Worm (Caenorhabditis elegans) whole organism, L4 larva: Measurements from ENCODE around the gene H35N09.2.

Source experiments
- F26F4.8 ChIP-seq: fragments of 200-800 bp; sonication (Bioruptor generic); conservative IDR thresholded peaks from 2 replicates; pipeline ENCODE4 v1.3.6; 2022; ENCODE audit warnings: missing genetic modification characterization, missing compliant biosample characterization
- F49E8.2 ChIP-seq: sonication (generic microtip); optimal IDR thresholded peaks from 2 replicates; lab custom pipeline; 2016; ENCODE audit warnings: missing compliant biosample characterization, mild to moderate bottlenecking, missing genetic modification characterization, borderline replicate concordance
- R02D3.7 ChIP-seq: fragments of 150-350 bp; sonication (generic microtip); optimal IDR thresholded peaks from 3 replicates; lab custom pipeline; 2014; ENCODE audit warnings: missing biosample characterization, missing genetic modification characterization
- Y48G9A.11 ChIP-seq: fragments of 200-800 bp; sonication (Bioruptor generic); IDR thresholded peaks from 2 replicates; pipeline ENCODE4 v1.3.6; 2022; ENCODE audit warnings: missing genetic modification reagents, missing genetic modification characterization, missing compliant biosample characterization
- Y75B8A.6 ChIP-seq: fragments of 200-800 bp; sonication (Bioruptor generic); IDR thresholded peaks from 2 replicates; pipeline ENCODE4 v1.3.6; 2022; ENCODE audit warnings: missing genetic modification reagents, missing genetic modification characterization, missing compliant biosample characterization
- ZK337.2 ChIP-seq: fragments of 200-800 bp; sonication (Bioruptor generic); IDR thresholded peaks from 2 replicates; pipeline ENCODE4 v1.3.6; 2022; ENCODE audit warnings: missing genetic modification reagents, missing genetic modification characterization, missing compliant biosample characterization
- aha-1 ChIP-seq: fragments of 150-350 bp; peaks from one replicate; lab custom pipeline; 2014; ENCODE audit warnings: missing biosample characterization, missing genetic modification characterization
- arid-1 ChIP-seq: fragments of 200-800 bp; sonication (Bioruptor generic); conservative IDR thresholded peaks from 2 replicates; pipeline ENCODE4 v1.3.6; 2022; ENCODE audit warnings: missing genetic modification reagents, missing genetic modification characterization, missing compliant biosample characterization
- ceh-28 ChIP-seq: fragments of 150-350 bp; optimal IDR thresholded peaks from 2 replicates; lab custom pipeline; 2014; ENCODE audit warnings: missing biosample characterization, missing genetic modification reagents, missing genetic modification characterization
- ceh-44 ChIP-seq: fragments of 200-800 bp; sonication (Bioruptor generic); IDR thresholded peaks from 2 replicates; pipeline ENCODE4 v1.3.6; 2022; ENCODE audit warnings: missing genetic modification reagents, missing genetic modification characterization, missing compliant biosample characterization
- ces-1 ChIP-seq: fragments of 150-350 bp; sonication (generic microtip); optimal IDR thresholded peaks from 4 replicates; lab custom pipeline; 2014; ENCODE audit warnings: missing biosample characterization, missing genetic modification reagents, missing genetic modification characterization
- ctbp-1 ChIP-seq: fragments of 200-800 bp; sonication (Bioruptor generic); IDR thresholded peaks from 2 replicates; pipeline ENCODE4 v1.3.6; 2022; ENCODE audit warnings: missing genetic modification reagents, missing genetic modification characterization, missing compliant biosample characterization
- daf-12 ChIP-seq: fragments of 150-350 bp; optimal IDR thresholded peaks from 2 replicates; lab custom pipeline; 2014; ENCODE audit warnings: missing biosample characterization, missing genetic modification reagents, missing genetic modification characterization
- daf-16 ChIP-seq, 3 experiments: sonication (generic microtip); optimal IDR thresholded peaks; 2 replicates each; lab custom pipeline; 2016 to 2017; ENCODE audit warnings: missing genetic modification characterization in 3 of 3, missing genetic modification reagents in 3 of 3, mild to moderate bottlenecking in 2 of 3, missing compliant biosample characterization in 2 of 3, missing biosample characterization in 1 of 3, moderate library complexity in 1 of 3
- daf-8 ChIP-seq: fragments of 200-800 bp; sonication (Bioruptor generic); IDR thresholded peaks from 2 replicates; pipeline ENCODE4 v1.3.6; 2022; ENCODE audit warnings: missing genetic modification characterization, missing compliant biosample characterization
- dmd-6 ChIP-seq: fragments of 200-800 bp; sonication (Bioruptor generic); IDR thresholded peaks from 2 replicates; pipeline ENCODE4 v1.3.6; 2022; ENCODE audit warnings: missing genetic modification reagents, missing genetic modification characterization, missing compliant biosample characterization
- dmd-8 ChIP-seq: fragments of 200-800 bp; sonication (Bioruptor generic); IDR thresholded peaks from 2 replicates; pipeline ENCODE4 v1.3.6; 2022; ENCODE audit warnings: missing genetic modification characterization, missing compliant biosample characterization
- dmd-9 ChIP-seq: fragments of 200-800 bp; sonication (Bioruptor generic); IDR thresholded peaks from 2 replicates; pipeline ENCODE4 v1.3.6; 2022; ENCODE audit warnings: missing genetic modification reagents, missing genetic modification characterization, missing compliant biosample characterization
- dpl-1 ChIP-seq: fragments of 150-350 bp; optimal IDR thresholded peaks from 2 replicates; lab custom pipeline; 2014; ENCODE audit warnings: missing biosample characterization, missing genetic modification reagents, missing genetic modification characterization
- duxl-1 ChIP-seq: sonication (generic microtip); optimal IDR thresholded peaks from 2 replicates; lab custom pipeline; 2016; ENCODE audit warnings: mild to moderate bottlenecking, missing genetic modification characterization, moderate library complexity, missing compliant biosample characterization; ENCODE audit not compliant: poor library complexity
- dve-1 ChIP-seq: sonication (generic microtip); optimal IDR thresholded peaks from 2 replicates; lab custom pipeline; 2017; ENCODE audit warnings: antibody characterized with exemption, mild to moderate bottlenecking, missing genetic modification characterization, missing compliant biosample characterization; ENCODE audit not compliant: insufficient read depth
- egl-43 ChIP-seq: fragments of 200-800 bp; sonication (Bioruptor generic); IDR thresholded peaks from 2 replicates; pipeline ENCODE4 v1.3.6; 2022; ENCODE audit warnings: missing genetic modification reagents, missing genetic modification characterization, missing compliant biosample characterization
- hif-1 ChIP-seq, 2 experiments: sonication (generic microtip); optimal IDR thresholded peaks; 2 replicates each; lab custom pipeline; 2016 to 2017; ENCODE audit warnings: missing compliant biosample characterization in 2 of 2, missing genetic modification characterization in 2 of 2, missing genetic modification reagents in 2 of 2, missing genotype in 2 of 2, mild to moderate bottlenecking in 1 of 2
- hlh-11 ChIP-seq: fragments of 200-800 bp; sonication (Bioruptor generic); optimal IDR thresholded peaks from 2 replicates; lab custom pipeline; 2018; ENCODE audit warnings: mild to moderate bottlenecking, missing genetic modification characterization, missing compliant biosample characterization
- hmg-1.1 ChIP-seq: fragments of 200-800 bp; sonication (Bioruptor generic); IDR thresholded peaks from 2 replicates; pipeline ENCODE4 v1.3.6; 2022; ENCODE audit warnings: missing genetic modification reagents, missing genetic modification characterization, missing compliant biosample characterization
- lim-7 ChIP-seq: fragments of 200-800 bp; sonication (Bioruptor generic); IDR thresholded peaks from 2 replicates; pipeline ENCODE4 v1.3.6; 2022; ENCODE audit warnings: missing genetic modification characterization, missing compliant biosample characterization
- lin-38 ChIP-seq: fragments of 200-800 bp; sonication (Bioruptor generic); IDR thresholded peaks from 2 replicates; pipeline ENCODE4 v1.3.6; 2022; ENCODE audit warnings: missing genetic modification reagents, missing genetic modification characterization, missing compliant biosample characterization
- lir-3 ChIP-seq: sonication (generic microtip); optimal IDR thresholded peaks from 2 replicates; lab custom pipeline; 2016; ENCODE audit warnings: mild to moderate bottlenecking, missing genetic modification characterization, missing compliant biosample characterization
- lsy-2 ChIP-seq, 2 experiments: fragments of 150-350 bp in 1 of 2; sonication (generic microtip) in 1 of 2; optimal IDR thresholded peaks; 2 replicates each; lab custom pipeline; 2014 to 2017; ENCODE audit warnings: missing biosample characterization in 2 of 2, missing genetic modification characterization in 2 of 2
- madf-5 ChIP-seq, 2 experiments: fragments of 200-800 bp; sonication (Bioruptor generic); IDR thresholded peaks; 2 replicates each; pipeline ENCODE4 v1.3.6; 2022; ENCODE audit warnings: missing compliant biosample characterization in 2 of 2, missing genetic modification characterization in 2 of 2
- mdl-1 ChIP-seq, 2 experiments: fragments of 150-350 bp in 1 of 2; sonication (generic microtip) in 1 of 2; optimal IDR thresholded peaks; 2 replicates each; lab custom pipeline; 2014 to 2017; ENCODE audit warnings: missing biosample characterization in 2 of 2, missing genetic modification characterization in 2 of 2
- mep-1 ChIP-seq: fragments of 150-350 bp; sonication (generic microtip); optimal IDR thresholded peaks from 3 replicates; lab custom pipeline; 2014; ENCODE audit warnings: missing biosample characterization, missing genetic modification characterization
- mes-2 ChIP-seq: sonication (generic microtip); optimal IDR thresholded peaks from 2 replicates; lab custom pipeline; 2016; ENCODE audit warnings: missing genotype, mild to moderate bottlenecking, missing genetic modification characterization, missing compliant biosample characterization; ENCODE audit not compliant: poor library complexity, severe bottlenecking
- mxl-2 ChIP-seq: fragments of 200-800 bp; sonication (Bioruptor generic); conservative IDR thresholded peaks from 2 replicates; pipeline ENCODE4 v1.3.6; 2022; ENCODE audit warnings: missing genetic modification reagents, missing genetic modification characterization, missing compliant biosample characterization
- nhr-28 ChIP-seq: fragments of 150-350 bp; optimal IDR thresholded peaks from 2 replicates; lab custom pipeline; 2014; ENCODE audit warnings: missing biosample characterization, missing genetic modification characterization
- nhr-48 ChIP-seq: sonication (generic microtip); optimal IDR thresholded peaks from 2 replicates; lab custom pipeline; 2016; ENCODE audit warnings: mild to moderate bottlenecking, missing genetic modification characterization, missing compliant biosample characterization
- nhr-6 ChIP-seq: fragments of 150-350 bp; optimal IDR thresholded peaks from 2 replicates; lab custom pipeline; 2014; ENCODE audit warnings: missing biosample characterization, missing genetic modification characterization
- pha-4 ChIP-seq, 2 experiments: fragments of 150-350 bp in 1 of 2; fragments of 200-800 bp in 1 of 2; sonication (Bioruptor generic) in 1 of 2; IDR thresholded peaks in 1 of 2; optimal IDR thresholded peaks in 1 of 2; 2 replicates each; pipeline versions ENCODE4 v1.3.6 to Lab custom; 2014 to 2022; ENCODE audit warnings: missing genetic modification characterization in 2 of 2, missing genetic modification reagents in 2 of 2, missing biosample characterization in 1 of 2, missing compliant biosample characterization in 1 of 2
- php-3 ChIP-seq: fragments of 200-800 bp; sonication (Bioruptor generic); IDR thresholded peaks from 2 replicates; pipeline ENCODE4 v1.3.6; 2022; ENCODE audit warnings: missing genetic modification reagents, missing genetic modification characterization, missing compliant biosample characterization
- sdz-12 ChIP-seq: fragments of 200-800 bp; sonication (Bioruptor generic); optimal IDR thresholded peaks from 2 replicates; lab custom pipeline; 2018; ENCODE audit warnings: mild to moderate bottlenecking, missing genetic modification characterization, missing compliant biosample characterization
- snpc-1.2 ChIP-seq: fragments of 200-800 bp; sonication (Bioruptor generic); IDR thresholded peaks from 2 replicates; pipeline ENCODE4 v1.3.6; 2022; ENCODE audit warnings: missing genetic modification reagents, missing genetic modification characterization, missing compliant biosample characterization
- zfp-2 ChIP-seq: sonication (generic microtip); optimal IDR thresholded peaks from 2 replicates; lab custom pipeline; 2016; ENCODE audit warnings: mild to moderate bottlenecking, missing genetic modification characterization, missing compliant biosample characterization
- zfp-3 ChIP-seq: fragments of 200-800 bp; sonication (Bioruptor generic); conservative IDR thresholded peaks from 2 replicates; pipeline ENCODE4 v1.3.6; 2022; ENCODE audit warnings: missing genetic modification reagents, missing genetic modification characterization, missing compliant biosample characterization
- ztf-7 ChIP-seq: fragments of 150-350 bp; optimal IDR thresholded peaks from 2 replicates; lab custom pipeline; 2014; ENCODE audit warnings: missing biosample characterization, missing genetic modification characterization

H35N09.2 gene

ce11 chrX:8605005-8605404, at the start of gene H35N09.2, which contains the start of gene H35N09.1:
Gene H35N09.2, minus strand, starts transcription at chrX:8605058.
Gene H35N09.1, plus strand, starts transcription at chrX:8605339.
- TF ChIP-seq ceh-28 (tag; lab: Kevin White, UChicago) (no peak), hmg-1.1 (peak; percentile 50; the same call in 1 of the 2 replicates), mep-1 (tag; lab: Kevin White, UChicago) (peak; percentile 60), nhr-6 (peak; percentile 34), egl-43 (GFP tag; lab: Robert Waterston, UW) (no peak), hlh-11 (tag; lab: Kevin White, UChicago) (peak; percentile 48), ctbp-1 (GFP tag; lab: Robert Waterston, UW) (no peak), lsy-2 (tag; optimal IDR thresholded peaks at IDR 0.05; lab: Kevin White, UChicago) (peak in 1 of 2 experiments; percentile 55), daf-16 (GFP tag; optimal IDR thresholded peaks at IDR 0.05; lab: Kevin White, UChicago) (no peak), daf-16 (tag; optimal IDR thresholded peaks at IDR 0.05; lab: Kevin White, UChicago) (peak; percentile 83), dmd-6 (GFP tag; lab: Robert Waterston, UW) (peak; percentile 39; the same call in 1 of the 2 replicates), dpl-1 (GFP tag; lab: Kevin White, UChicago) (peak; percentile 52), daf-12 (tag; lab: Kevin White, UChicago) (no peak), dve-1 (peak; percentile 63), nhr-28 (tag; lab: Kevin White, UChicago) (peak; percentile 41), hif-1 (tag; optimal IDR thresholded peaks at IDR 0.05; lab: Kevin White, UChicago) (peak in 1 of 2 experiments; percentile 12), pha-4 (GFP tag; IDR thresholded peaks at IDR 0.05; lab: Robert Waterston, UW) (no peak), pha-4 (tag; optimal IDR thresholded peaks at IDR 0.05; lab: Kevin White, UChicago) (peak; percentile 85), mes-2 (peak; percentile 71)

- TF ChIP-seq daf-16 (GFP tag; optimal IDR thresholded peaks at IDR 0.05; lab: Kevin White, UChicago) (peak; percentile 49 to 88), daf-16 (tag; optimal IDR thresholded peaks at IDR 0.05; lab: Kevin White, UChicago) (peak; percentile 54), lim-7 (GFP tag; lab: Robert Waterston, UW) (peak; percentile 87), aha-1 (tag; lab: Kevin White, UChicago) (peak; percentile 58), pha-4 (GFP tag; IDR thresholded peaks at IDR 0.05; lab: Robert Waterston, UW) (peak; percentile 87), pha-4 (tag; optimal IDR thresholded peaks at IDR 0.05; lab: Kevin White, UChicago) (no peak), ctbp-1 (GFP tag; lab: Robert Waterston, UW) (0 out of 2 replicates have a peak, but pooled peaks have one; percentile 51), ceh-44 (GFP tag; lab: Robert Waterston, UW) (peak; percentile 82), arid-1 (peak; percentile 54), mxl-2 (no peak), duxl-1 (peak; percentile 55), ZK337.2 (GFP tag; lab: Robert Waterston, UW) (no peak), nhr-48 (tag; lab: Kevin White, UChicago) (peak; percentile 14), mep-1 (tag; lab: Kevin White, UChicago) (peak; percentile 10), dve-1 (no peak), ces-1 (no peak), Y48G9A.11 (GFP tag; lab: Robert Waterston, UW) (peak; percentile 65), lin-38 (GFP tag; lab: Robert Waterston, UW) (no peak), php-3 (GFP tag; lab: Robert Waterston, UW) (0 out of 2 replicates have a peak, but pooled peaks have one; percentile 42), Y75B8A.6 (GFP tag; lab: Robert Waterston, UW) (peak; percentile 77; the same call in 1 of the 2 replicates), egl-43 (GFP tag; lab: Robert Waterston, UW) (peak; percentile 89), dmd-8 (GFP tag; lab: Robert Waterston, UW) (peak; percentile 51; the same call in 1 of the 2 replicates), F26F4.8 (GFP tag; lab: Robert Waterston, UW) (peak; percentile 67; the same call in 1 of the 2 replicates), R02D3.7 (no peak), zfp-2 (tag; lab: Kevin White, UChicago) (peak; percentile 15), daf-12 (tag; lab: Kevin White, UChicago) (no peak), lir-3 (tag; lab: Kevin White, UChicago) (peak; percentile 66), dmd-9 (GFP tag; lab: Robert Waterston, UW) (0 out of 2 replicates have a peak, but pooled peaks have one; percentile 10), sdz-12 (GFP tag; lab: Kevin White, UChicago) (no peak), mdl-1 (tag; optimal IDR thresholded peaks at IDR 0.05; lab: Kevin White, UChicago) (no peak), zfp-3 (GFP tag; lab: Robert Waterston, UW) (0 out of 2 replicates have a peak, but pooled peaks have one; percentile 13), daf-8 (GFP tag; lab: Robert Waterston, UW) (no peak), ztf-7 (no peak), madf-5 (GFP tag; IDR thresholded peaks at IDR 0.05; lab: Robert Waterston, UW) (0 out of 4 replicates have a peak, but pooled peaks of 1 of the 2 experiments have one; percentile 27), F49E8.2 (tag; lab: Kevin White, UChicago) (peak; percentile 37), mes-2 (no peak), snpc-1.2 (GFP tag; lab: Robert Waterston, UW) (peak; percentile 80)
These were observed 45.7 kb upstream of the H35N09.2 start for ce11 chrX:8650535-8650934.
